Fruit fly (Drosophila melanogaster): ENCODE data around the gene CG31041.

DNA sequence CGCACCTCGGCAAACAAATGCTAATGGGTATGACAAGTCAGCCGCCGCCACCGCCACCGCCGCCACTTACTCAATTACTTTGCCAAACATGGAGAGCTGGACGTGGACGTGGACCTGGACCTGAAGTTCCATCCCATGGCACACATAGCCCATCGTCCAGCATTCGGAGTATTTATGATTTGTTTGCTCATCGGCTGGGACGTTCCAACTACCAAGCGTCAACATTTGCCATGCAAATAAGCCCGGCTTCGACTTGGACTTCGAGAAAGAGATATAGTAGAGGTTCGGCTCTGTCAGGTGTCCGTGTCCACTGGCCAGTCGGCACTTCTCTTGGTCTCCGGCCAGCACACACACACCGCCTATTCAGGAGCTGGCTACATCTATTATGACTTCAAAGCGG is 42.0 kb downstream of the CG31041 start:
- TF ChIP-seq Mnt (GFP tag; optimal IDR thresholded peaks at IDR 0.05) (no peak), bab1 (GFP tag; optimal IDR thresholded peaks at IDR 0.05) (no peak), cnc (optimal IDR thresholded peaks at IDR 0.05) (no peak), cic (GFP tag; optimal IDR thresholded peaks at IDR 0.05) (no peak), CG7045 (GFP tag; optimal IDR thresholded peaks at IDR 0.05) (no peak), kay (GFP tag; ENCODE audit: borderline replicate concordance) (no peak), CG12768 (GFP tag; optimal IDR thresholded peaks at IDR 0.05) (no peak), tj (GFP tag; optimal IDR thresholded peaks at IDR 0.05) (no peak), Clk (GFP tag; optimal IDR thresholded peaks at IDR 0.05) (no peak), Hr96 (GFP tag; optimal IDR thresholded peaks at IDR 0.05) (no peak), toe (GFP tag; optimal IDR thresholded peaks at IDR 0.05) (no peak), CG5204 (GFP tag; optimal IDR thresholded peaks at IDR 0.05) (no peak)

Measured in whole organism, adult.